Fruit fly (Drosophila melanogaster) whole organism, pupa: ENCODE measurements around the gene Prosalpha4.

ENCODE experiments used
- CG14655 ChIP-seq: fragments of 200-800 bp; sonication (Bioruptor generic); optimal IDR thresholded peaks from 3 replicates; lab custom pipeline; 2017; ENCODE audit warnings: mild to moderate bottlenecking, missing biosample characterization, missing genetic modification reagents, missing genetic modification characterization
- CG17806 ChIP-seq: fragments of 200-800 bp; sonication (Bioruptor generic); optimal IDR thresholded peaks from 2 replicates; lab custom pipeline; 2018; ENCODE audit warnings: missing biosample characterization, mild to moderate bottlenecking, missing genetic modification characterization, moderate library complexity
- CG8159 ChIP-seq: fragments of 200-800 bp; sonication (Bioruptor generic); optimal IDR thresholded peaks from 3 replicates; lab custom pipeline; 2018; ENCODE audit warnings: missing biosample characterization, mild to moderate bottlenecking, missing genetic modification characterization, moderate library complexity
- CG9948 ChIP-seq: fragments of 200-800 bp; sonication (Bioruptor generic); optimal IDR thresholded peaks from 2 replicates; lab custom pipeline; 2018; ENCODE audit warnings: missing biosample characterization, mild to moderate bottlenecking, missing genetic modification characterization, moderate library complexity
- Ets98B ChIP-seq: fragments of 200-800 bp; sonication (Bioruptor generic); IDR thresholded peaks from 2 replicates; pipeline ENCODE4 v1.3.6; 2022; ENCODE audit warnings: missing biosample characterization, missing genetic modification characterization
- Pif1A ChIP-seq: fragments of 200-800 bp; sonication (Bioruptor generic); optimal IDR thresholded peaks from 3 replicates; lab custom pipeline; 2016; ENCODE audit warnings: missing biosample characterization, missing genetic modification characterization

DNA sequence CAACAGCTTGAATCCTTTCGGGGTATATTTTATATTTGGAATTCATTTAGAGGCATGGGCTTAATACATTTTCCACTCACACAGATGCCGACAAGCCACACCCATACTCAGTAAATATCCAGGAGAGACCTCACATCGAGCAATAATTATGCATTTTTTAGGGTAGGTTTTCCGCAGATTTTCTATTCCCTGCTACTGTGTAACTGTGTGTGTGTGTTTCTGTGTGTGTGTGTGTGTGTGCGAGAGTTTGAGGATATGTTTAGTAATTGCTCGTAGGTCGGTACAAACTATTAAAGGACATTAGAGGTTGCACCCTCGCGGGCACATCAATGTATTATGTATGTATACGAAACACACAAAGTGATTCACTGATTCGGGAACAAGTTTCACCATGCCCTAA, 44.8 kb upstream of the Prosalpha4 start:
- TF ChIP-seq Pif1A (GFP tag; lab: Kevin White, UChicago): no peak
- TF ChIP-seq CG17806 (tag; lab: Kevin White, UChicago): no peak
- TF ChIP-seq CG8159 (tag; lab: Kevin White, UChicago): no peak
- no peak for TF ChIP-seq CG14655 (GFP tag; lab: Kevin White, UChicago)
- no peak for TF ChIP-seq Ets98B (GFP tag; lab: Robert Waterston, UW)
- no peak for TF ChIP-seq CG9948 (tag; lab: Kevin White, UChicago)
